Worm (Caenorhabditis elegans) whole organism, L4/young adult: ENCODE data around the gene clec-55.

Experiments used
- W03F9.2 ChIP-seq: fragments of 150-350 bp; optimal IDR thresholded peaks from 2 replicates; lab custom pipeline; 2014; ENCODE audit warnings: missing biosample characterization, missing genetic modification characterization
- dao-5 ChIP-seq: sonication (generic microtip); optimal IDR thresholded peaks from 2 replicates; lab custom pipeline; 2016; ENCODE audit warnings: missing genotype, missing genetic modification characterization, moderate library complexity, missing compliant biosample characterization
- him-1 ChIP-seq: sonication (generic microtip); optimal IDR thresholded peaks from 2 replicates; lab custom pipeline; 2016; ENCODE audit warnings: missing genotype, missing genetic modification reagents, missing genetic modification characterization, missing compliant biosample characterization

- no peak for TF ChIP-seq him-1 (tag; lab: Kevin White, UChicago)
- TF ChIP-seq W03F9.2 (tag; lab: Kevin White, UChicago) = no peak
- TF ChIP-seq dao-5 (tag; lab: Kevin White, UChicago) = no peak
These were observed 3.7 kb downstream of the clec-55 start, which contains the start of gene R02D5.3 for ce11 chrV:14482728-14483210.
